Worm (Caenorhabditis elegans) whole organism, L4 larva: Measurements from ENCODE around the gene Y46H3D.1.

Source experiments
- gei-8 ChIP-seq: fragments of 200-800 bp; sonication (Bioruptor generic); optimal IDR thresholded peaks from 2 replicates; lab custom pipeline; 2018; ENCODE audit warnings: mild to moderate bottlenecking, missing genetic modification characterization, missing compliant biosample characterization
- lsy-2 ChIP-seq, 2 experiments: fragments of 150-350 bp in 1 of 2; sonication (generic microtip) in 1 of 2; optimal IDR thresholded peaks; 2 replicates each; lab custom pipeline; 2014 to 2017; ENCODE audit warnings: missing biosample characterization in 2 of 2, missing genetic modification characterization in 2 of 2
- mdt-29 ChIP-seq: fragments of 200-800 bp; sonication (Bioruptor generic); IDR thresholded peaks from 2 replicates; pipeline ENCODE4 v1.3.6; 2022; ENCODE audit warnings: missing genetic modification reagents, missing genetic modification characterization, missing compliant biosample characterization
- skn-1 ChIP-seq: fragments of 150-350 bp; optimal IDR thresholded peaks from 2 replicates; lab custom pipeline; 2014; ENCODE audit warnings: missing biosample characterization, missing genetic modification characterization
- snpc-4 ChIP-seq: fragments of 150-350 bp; optimal IDR thresholded peaks from 2 replicates; lab custom pipeline; 2014; ENCODE audit warnings: missing biosample characterization, missing genetic modification characterization
- unc-62 ChIP-seq, 3 experiments: fragments of 150-350 bp in 1 of 3; sonication (generic microtip); optimal IDR thresholded peaks in 2 of 3; peaks in 1 of 3; 1 replicate in 1 of 3; 2 replicates in 2 of 3; lab custom pipeline; 2014 to 2017; ENCODE audit warnings: missing biosample characterization in 3 of 3, missing genetic modification characterization in 3 of 3, missing genetic modification reagents in 3 of 3, missing genotype in 1 of 3

ce11 chrV:1620537-1620936 is 21.8 kb upstream of the Y46H3D.1 start:
- TF ChIP-seq mdt-29 (GFP tag; lab: Robert Waterston, UW): no peak
- no peak for TF ChIP-seq lsy-2 (tag; optimal IDR thresholded peaks at IDR 0.05; lab: Kevin White, UChicago)
- no peak for TF ChIP-seq unc-62 (GFP tag; optimal IDR thresholded peaks at IDR 0.05 in 1 of 2; lab: Kevin White, UChicago)
- TF ChIP-seq unc-62 (tag; optimal IDR thresholded peaks at IDR 0.05; lab: Kevin White, UChicago): no peak
- no peak for TF ChIP-seq skn-1 (tag; lab: Kevin White, UChicago)
- TF ChIP-seq gei-8 (GFP tag; lab: Kevin White, UChicago): no peak
- TF ChIP-seq snpc-4: no peak
